Fruit fly (Drosophila melanogaster) whole organism, pupa: Measurements from ENCODE around the gene Rga.

Experiments
- CG10348 ChIP-seq: fragments of 200-800 bp; sonication (Bioruptor generic); IDR thresholded peaks from 2 replicates; pipeline ENCODE4 v1.3.6; 2022; ENCODE audit warnings: missing biosample characterization, missing genetic modification characterization
- CG34367 ChIP-seq: fragments of 200-800 bp; sonication (Bioruptor generic); optimal IDR thresholded peaks from 2 replicates; lab custom pipeline; 2018; ENCODE audit warnings: missing biosample characterization, mild to moderate bottlenecking, missing genetic modification characterization

DNA sequence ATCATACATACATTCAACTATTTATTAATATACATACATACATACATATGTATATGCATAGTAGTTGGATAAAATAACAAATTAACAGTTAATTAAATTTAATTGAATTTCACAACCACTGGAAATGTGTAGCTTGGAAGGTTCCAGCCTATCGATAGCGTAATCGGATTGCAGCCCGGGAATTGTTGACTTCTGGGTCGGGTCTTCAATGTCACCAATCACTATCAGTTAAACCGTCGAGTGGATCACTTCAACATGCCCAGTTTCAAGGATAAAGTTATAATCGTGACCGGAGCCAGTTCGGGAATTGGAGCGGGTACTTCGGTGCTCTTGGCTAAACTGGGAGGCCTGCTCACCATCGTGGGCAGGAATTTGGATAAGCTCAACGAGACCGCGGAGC lies 20.5 kb upstream of the Rga start, which contains the start of gene CG12171:
- TF ChIP-seq CG10348 (GFP tag; lab: Robert Waterston, UW) (no peak), CG34367 (tag; lab: Kevin White, UChicago) (no peak)
